Fruit fly (Drosophila melanogaster): ENCODE data around the gene Arfrp1.

Gene Arfrp1

dm6 chrX:9109072-9109844 lies 2.4 kb downstream of the Arfrp1 start (continued):
- TF ChIP-seq Nf-YB (GFP tag; optimal IDR thresholded peaks at IDR 0.05) (peak; percentile 20), br (optimal IDR thresholded peaks at IDR 0.05) (no peak), BEAF-32 (GFP tag; optimal IDR thresholded peaks at IDR 0.05) (peak; percentile 38), CG12659 (GFP tag; optimal IDR thresholded peaks at IDR 0.05) (peak; percentile 68), CG4707 (GFP tag; optimal IDR thresholded peaks at IDR 0.05) (peak; percentile 36), HmgD (GFP tag; optimal IDR thresholded peaks at IDR 0.05) (peak; percentile 52), tup (GFP tag; optimal IDR thresholded peaks at IDR 0.05) (no peak), CG17829 (tag; optimal IDR thresholded peaks at IDR 0.05) (peak; percentile 48), lola (GFP tag; optimal IDR thresholded peaks at IDR 0.05) (peak in 1 of 3 experiments; percentile 53), Oli (tag; optimal IDR thresholded peaks at IDR 0.05) (peak; percentile 62), trem (tag; optimal IDR thresholded peaks at IDR 0.05) (peak; percentile 25), ERR (GFP tag; optimal IDR thresholded peaks at IDR 0.05) (no peak), cg (GFP tag; optimal IDR thresholded peaks at IDR 0.05) (peak; percentile 74), ewg (GFP tag; optimal IDR thresholded peaks at IDR 0.05) (peak; percentile 40), prd (optimal IDR thresholded peaks at IDR 0.05) (no peak), prd (GFP tag; IDR thresholded peaks at IDR 0.05) (peak; percentile 60; the same call in 1 of the 3 replicates), p53 (GFP tag; optimal IDR thresholded peaks at IDR 0.05) (peak; percentile 40), CG1832 (GFP tag; optimal IDR thresholded peaks at IDR 0.05) (peak; percentile 52), Meics (GFP tag; optimal IDR thresholded peaks at IDR 0.05) (peak; percentile 51), zfh2 (GFP tag; optimal IDR thresholded peaks at IDR 0.05) (peak; percentile 49), CG16813 (GFP tag; IDR thresholded peaks at IDR 0.05; ENCODE audit: partially characterized antibody) (0 out of 3 replicates have a peak, but pooled peaks have one; percentile 15), eyg (GFP tag; optimal IDR thresholded peaks at IDR 0.05) (peak; percentile 6), her (GFP tag; optimal IDR thresholded peaks at IDR 0.05) (peak; percentile 39), CG5180 (GFP tag; optimal IDR thresholded peaks at IDR 0.05) (no peak), Neu2 (GFP tag; optimal IDR thresholded peaks at IDR 0.05; ENCODE audit: borderline replicate concordance) (no peak), tll (GFP tag; optimal IDR thresholded peaks at IDR 0.05) (peak in 1 of 2 experiments; percentile 70), HLH54F (GFP tag; optimal IDR thresholded peaks at IDR 0.05) (peak; percentile 55), CG4282 (GFP tag; optimal IDR thresholded peaks at IDR 0.05) (peak; percentile 82), jumu (GFP tag; optimal IDR thresholded peaks at IDR 0.05) (peak; percentile 45), lilli (GFP tag; optimal IDR thresholded peaks at IDR 0.05) (peak; percentile 59), chm (GFP tag; IDR thresholded peaks at IDR 0.05) (0 out of 2 replicates have a peak, but pooled peaks have one; percentile 14), Spps (tag; optimal IDR thresholded peaks at IDR 0.05) (peak; percentile 12), ind (GFP tag; optimal IDR thresholded peaks at IDR 0.05) (peak; percentile 65), toy (GFP tag; IDR thresholded peaks at IDR 0.05) (no peak), CG18262 (tag; optimal IDR thresholded peaks at IDR 0.05) (peak; percentile 61), CG16863 (GFP tag; optimal IDR thresholded peaks at IDR 0.05) (peak; percentile 73), Elba2 (GFP tag; optimal IDR thresholded peaks at IDR 0.05) (peak; percentile 11), danr (GFP tag; IDR thresholded peaks at IDR 0.05) (peak; percentile 43; the same call in 1 of the 2 replicates), Ada2b (GFP tag; IDR thresholded peaks at IDR 0.05) (0 out of 2 replicates have a peak, but pooled peaks have one; percentile 30), mirr (GFP tag; optimal IDR thresholded peaks at IDR 0.05) (peak; percentile 3), CG10209 (GFP tag; optimal IDR thresholded peaks at IDR 0.05) (peak; percentile 58), CG9932 (GFP tag; IDR thresholded peaks at IDR 0.05) (peak; percentile 58), tx (GFP tag; optimal IDR thresholded peaks at IDR 0.05) (peak; percentile 53), Asciz (GFP tag; optimal IDR thresholded peaks at IDR 0.05) (peak; percentile 43), CG31365 (tag; optimal IDR thresholded peaks at IDR 0.05) (peak; percentile 65), CG12744 (GFP tag; optimal IDR thresholded peaks at IDR 0.05) (peak; percentile 22), amos (GFP tag; IDR thresholded peaks at IDR 0.05; ENCODE audit: partially characterized antibody) (no peak), CG7786 (GFP tag; optimal IDR thresholded peaks at IDR 0.05) (peak; percentile 28)

Measured in whole organism, embryonic.